Worm (Caenorhabditis elegans) whole organism, midembryonic: ENCODE measurements around the gene ZC477.7.

Experiments used
- ref-1 ChIP-seq: fragments of 200-800 bp; sonication (Bioruptor generic); conservative IDR thresholded peaks from 2 replicates; pipeline ENCODE4 v1.3.6; 2022; ENCODE audit warnings: missing genetic modification reagents, missing genetic modification characterization, missing compliant biosample characterization
- tab-1 ChIP-seq: fragments of 200-800 bp; sonication (Bioruptor generic); IDR thresholded peaks from 2 replicates; pipeline ENCODE4 v1.3.6; 2022; ENCODE audit warnings: missing genetic modification characterization, missing compliant biosample characterization
- ztf-29 ChIP-seq: fragments of 200-800 bp; sonication (Bioruptor generic); IDR thresholded peaks from 2 replicates; pipeline ENCODE4 v1.3.6; 2022; ENCODE audit warnings: missing genetic modification reagents, missing genetic modification characterization, missing compliant biosample characterization

ce11 chrIV:7147722-7148121 is 36.5 kb upstream of the ZC477.7 start:
- no peak for TF ChIP-seq tab-1 (GFP tag; lab: Robert Waterston, UW)
- no peak for TF ChIP-seq ztf-29 (GFP tag; lab: Robert Waterston, UW)
- TF ChIP-seq ref-1 (GFP tag; lab: Robert Waterston, UW): no peak
